Worm (Caenorhabditis elegans) whole organism, young adult: ENCODE data around the gene rgr-1.
A peak's percentile ranks its signal among the peaks of the same experiment; 100 is the strongest.

Experiments
- B0336.3 ChIP-seq: fragments of 200-800 bp; sonication (Bioruptor generic); IDR thresholded peaks from 2 replicates; pipeline ENCODE4 v1.3.6; 2022; ENCODE audit warnings: missing genetic modification characterization, missing compliant biosample characterization
- C17E4.6 ChIP-seq: fragments of 200-800 bp; sonication (Bioruptor generic); IDR thresholded peaks from 2 replicates; pipeline ENCODE4 v1.3.6; 2022; ENCODE audit warnings: missing genetic modification reagents, missing genetic modification characterization, missing compliant biosample characterization
- D2030.7 ChIP-seq: fragments of 200-800 bp; sonication (Bioruptor generic); IDR thresholded peaks from 2 replicates; pipeline ENCODE4 v1.3.6; 2022; ENCODE audit warnings: missing genetic modification reagents, missing genetic modification characterization, missing compliant biosample characterization
- F33H1.4 ChIP-seq: fragments of 200-800 bp; sonication (Bioruptor generic); IDR thresholded peaks from 2 replicates; pipeline ENCODE4 v1.3.6; 2022; ENCODE audit warnings: missing genetic modification reagents, missing genetic modification characterization, missing compliant biosample characterization
- F52B5.7 ChIP-seq: sonication (generic microtip); optimal IDR thresholded peaks from 2 replicates; lab custom pipeline; 2016; ENCODE audit warnings: mild to moderate bottlenecking, missing genetic modification characterization, missing compliant biosample characterization
- Y67H2A.10 ChIP-seq: fragments of 200-800 bp; sonication (Bioruptor generic); conservative IDR thresholded peaks from 2 replicates; pipeline ENCODE4 v1.3.6; 2022; ENCODE audit warnings: missing genetic modification reagents, missing genetic modification characterization, missing compliant biosample characterization
- Y79H2A.3 ChIP-seq: fragments of 200-800 bp; sonication (Bioruptor generic); conservative IDR thresholded peaks from 2 replicates; pipeline ENCODE4 v1.3.6; 2022; ENCODE audit warnings: missing genetic modification reagents, missing genetic modification characterization, missing compliant biosample characterization
- ama-1 ChIP-seq, 3 experiments: fragments of 150-350 bp in 1 of 3; sonication (generic microtip) in 2 of 3; optimal IDR thresholded peaks; 2 replicates each; lab custom pipeline; 2014 to 2018; ENCODE audit warnings: missing biosample characterization in 2 of 3, missing genetic modification characterization in 2 of 3, missing genetic modification reagents in 2 of 3
- atf-7 ChIP-seq: sonication (generic microtip); optimal IDR thresholded peaks from 2 replicates; lab custom pipeline; 2017; ENCODE audit warnings: mild to moderate bottlenecking, missing genetic modification characterization, missing compliant biosample characterization
- attf-5 ChIP-seq: fragments of 200-800 bp; sonication (Bioruptor generic); optimal IDR thresholded peaks from 2 replicates; lab custom pipeline; 2018; ENCODE audit warnings: mild to moderate bottlenecking, missing genetic modification characterization, missing compliant biosample characterization
- attf-6 ChIP-seq: fragments of 200-800 bp; sonication (Bioruptor generic); IDR thresholded peaks from 2 replicates; pipeline ENCODE4 v1.3.6; 2022; ENCODE audit warnings: missing genetic modification reagents, missing genetic modification characterization, missing compliant biosample characterization
- cebp-1 ChIP-seq, 2 experiments: fragments of 200-800 bp in 1 of 2; sonication (Bioruptor generic) in 1 of 2; sonication (generic microtip) in 1 of 2; IDR thresholded peaks in 1 of 2; optimal IDR thresholded peaks in 1 of 2; 2 replicates each; pipeline versions ENCODE4 v1.3.6 to Lab custom; 2017 to 2022; ENCODE audit warnings: missing compliant biosample characterization in 2 of 2, missing genetic modification characterization in 2 of 2, mild to moderate bottlenecking in 1 of 2, missing genetic modification reagents in 1 of 2, moderate library complexity in 1 of 2
- ceh-58 ChIP-seq: fragments of 200-800 bp; sonication (Bioruptor generic); IDR thresholded peaks from 2 replicates; pipeline ENCODE4 v1.3.6; 2022; ENCODE audit warnings: missing genetic modification characterization, missing compliant biosample characterization
- ceh-79 ChIP-seq: sonication (generic microtip); optimal IDR thresholded peaks from 2 replicates; lab custom pipeline; 2017; ENCODE audit warnings: mild to moderate bottlenecking, missing genetic modification characterization, missing compliant biosample characterization
- die-1 ChIP-seq: sonication (generic microtip); optimal IDR thresholded peaks from 2 replicates; lab custom pipeline; 2016; ENCODE audit warnings: missing genotype, mild to moderate bottlenecking, missing genetic modification characterization, missing compliant biosample characterization
- ekl-4 ChIP-seq: fragments of 200-800 bp; sonication (Bioruptor generic); IDR thresholded peaks from 2 replicates; pipeline ENCODE4 v1.3.6; 2022; ENCODE audit warnings: missing genetic modification reagents, missing genetic modification characterization, missing compliant biosample characterization
- fkh-3 ChIP-seq: sonication (generic microtip); optimal IDR thresholded peaks from 2 replicates; lab custom pipeline; 2016; ENCODE audit warnings: mild to moderate bottlenecking, missing genetic modification characterization, missing compliant biosample characterization
- hmg-20 ChIP-seq: fragments of 200-800 bp; sonication (Bioruptor generic); IDR thresholded peaks from 2 replicates; pipeline ENCODE4 v1.3.6; 2022; ENCODE audit warnings: missing genetic modification reagents, missing genetic modification characterization, missing compliant biosample characterization
- hsf-1 ChIP-seq: fragments of 200-800 bp; sonication (Bioruptor generic); IDR thresholded peaks from 2 replicates; pipeline ENCODE4 v1.3.6; 2022; ENCODE audit warnings: missing genetic modification reagents, missing genetic modification characterization, missing compliant biosample characterization
- let-607 ChIP-seq, 2 experiments: fragments of 200-800 bp in 1 of 2; sonication (Bioruptor generic) in 1 of 2; sonication (generic microtip) in 1 of 2; optimal IDR thresholded peaks; 2 replicates each; lab custom pipeline; 2016 to 2018; ENCODE audit warnings: mild to moderate bottlenecking in 2 of 2, missing compliant biosample characterization in 2 of 2, missing genetic modification characterization in 2 of 2, moderate library complexity in 2 of 2, missing genotype in 1 of 2
- lin-26 ChIP-seq: fragments of 200-800 bp; sonication (Bioruptor generic); IDR thresholded peaks from 2 replicates; pipeline ENCODE4 v1.3.6; 2022; ENCODE audit warnings: missing genetic modification reagents, missing genetic modification characterization, missing compliant biosample characterization
- lsy-27 ChIP-seq: sonication (generic microtip); optimal IDR thresholded peaks from 2 replicates; lab custom pipeline; 2017; ENCODE audit warnings: missing genetic modification characterization, mild to moderate bottlenecking, missing compliant biosample characterization, antibody characterized with exemption, missing genotype, borderline replicate concordance; ENCODE audit not compliant: insufficient read depth
- madf-10 ChIP-seq: sonication (generic microtip); optimal IDR thresholded peaks from 2 replicates; lab custom pipeline; 2016; ENCODE audit warnings: mild to moderate bottlenecking, missing genetic modification characterization, missing compliant biosample characterization
- madf-3 ChIP-seq: fragments of 200-800 bp; sonication (Bioruptor generic); IDR thresholded peaks from 2 replicates; pipeline ENCODE4 v1.3.6; 2022; ENCODE audit warnings: missing genetic modification reagents, missing genetic modification characterization, missing compliant biosample characterization
- mcd-1 ChIP-seq: fragments of 200-800 bp; sonication (Bioruptor generic); IDR thresholded peaks from 2 replicates; pipeline ENCODE4 v1.3.6; 2022; ENCODE audit warnings: missing genetic modification reagents, missing genetic modification characterization, missing compliant biosample characterization
- nfyb-1 ChIP-seq: fragments of 200-800 bp; sonication (Bioruptor generic); IDR thresholded peaks from 2 replicates; pipeline ENCODE4 v1.3.6; 2022; ENCODE audit warnings: missing genetic modification reagents, missing genetic modification characterization, missing compliant biosample characterization
- nhr-120 ChIP-seq: fragments of 200-800 bp; sonication (Bioruptor generic); IDR thresholded peaks from 2 replicates; pipeline ENCODE4 v1.3.6; 2022; ENCODE audit warnings: missing genetic modification characterization, missing compliant biosample characterization
- nhr-80 ChIP-seq: sonication (generic microtip); optimal IDR thresholded peaks from 2 replicates; lab custom pipeline; 2016; ENCODE audit warnings: missing genetic modification characterization, missing compliant biosample characterization
- rcor-1 ChIP-seq: fragments of 200-800 bp; sonication (Bioruptor generic); IDR thresholded peaks from 2 replicates; pipeline ENCODE4 v1.3.6; 2022; ENCODE audit warnings: missing genetic modification reagents, missing genetic modification characterization, missing compliant biosample characterization
- repo-1 ChIP-seq: sonication (generic microtip); optimal IDR thresholded peaks from 2 replicates; lab custom pipeline; 2017; ENCODE audit warnings: mild to moderate bottlenecking, missing genetic modification characterization, missing compliant biosample characterization
- tlf-1 ChIP-seq: fragments of 200-800 bp; sonication (Bioruptor generic); optimal IDR thresholded peaks from 2 replicates; lab custom pipeline; 2018; ENCODE audit warnings: mild to moderate bottlenecking, missing genetic modification characterization, missing compliant biosample characterization
- unc-130 ChIP-seq: sonication (generic microtip); optimal IDR thresholded peaks from 2 replicates; lab custom pipeline; 2016; ENCODE audit warnings: missing genetic modification reagents, missing genetic modification characterization, missing compliant biosample characterization
- zfh-2 ChIP-seq: fragments of 200-800 bp; sonication (Bioruptor generic); conservative IDR thresholded peaks from 2 replicates; pipeline ENCODE4 v1.3.6; 2022; ENCODE audit warnings: missing genetic modification reagents, missing genetic modification characterization, missing compliant biosample characterization
- zim-3 ChIP-seq: sonication (generic microtip); optimal IDR thresholded peaks from 2 replicates; lab custom pipeline; 2017; ENCODE audit warnings: mild to moderate bottlenecking, missing genetic modification characterization, moderate library complexity, missing compliant biosample characterization
- ztf-18 ChIP-seq: sonication (generic microtip); optimal IDR thresholded peaks from 2 replicates; lab custom pipeline; 2016; ENCODE audit warnings: missing genotype, mild to moderate bottlenecking, missing genetic modification characterization, missing compliant biosample characterization
- ztf-22 ChIP-seq: fragments of 200-800 bp; sonication (Bioruptor generic); optimal IDR thresholded peaks from 2 replicates; lab custom pipeline; 2018; ENCODE audit warnings: mild to moderate bottlenecking, missing genetic modification characterization, moderate library complexity, missing compliant biosample characterization
- ztf-6 ChIP-seq: fragments of 200-800 bp; sonication (Bioruptor generic); IDR thresholded peaks from 2 replicates; pipeline ENCODE4 v1.3.6; 2022; ENCODE audit warnings: missing genetic modification reagents, missing genetic modification characterization, missing compliant biosample characterization

rgr-1 gene

ce11 chrIII:9390924-9391323 lies 2.6 kb upstream of the rgr-1 start (continued):
- no peak for TF ChIP-seq lsy-27 (tag; lab: Kevin White, UChicago)
- TF ChIP-seq let-607 (tag; optimal IDR thresholded peaks at IDR 0.05; lab: Kevin White, UChicago): no peak
- no peak for TF ChIP-seq unc-130
- TF ChIP-seq ama-1 (optimal IDR thresholded peaks at IDR 0.05; lab: Kevin White, UChicago): no peak
- TF ChIP-seq ama-1 (GFP tag; optimal IDR thresholded peaks at IDR 0.05; lab: Kevin White, UChicago): no peak
- 0 out of 2 replicates have a peak, but pooled peaks have one; percentile 23 for TF ChIP-seq lin-26 (GFP tag; lab: Robert Waterston, UW)
- peak; percentile 48; the same call in 1 of the 2 replicates for TF ChIP-seq madf-3 (GFP tag; lab: Robert Waterston, UW)
- no peak for TF ChIP-seq ztf-6
- 0 out of 2 replicates have a peak, but pooled peaks have one; percentile 30 for TF ChIP-seq zfh-2 (GFP tag; lab: Robert Waterston, UW)
- TF ChIP-seq Y67H2A.10 (GFP tag; lab: Robert Waterston, UW): no peak
- no peak for TF ChIP-seq cebp-1 (GFP tag; IDR thresholded peaks at IDR 0.05; lab: Robert Waterston, UW)
- peak; percentile 30 for TF ChIP-seq cebp-1 (tag; optimal IDR thresholded peaks at IDR 0.05; lab: Kevin White, UChicago)
- TF ChIP-seq nfyb-1 (GFP tag; lab: Robert Waterston, UW): no peak
- TF ChIP-seq die-1 (tag; lab: Kevin White, UChicago): no peak
- TF ChIP-seq F52B5.7 (tag; lab: Kevin White, UChicago): no peak
- peak; percentile 73; the same call in 1 of the 2 replicates for TF ChIP-seq hsf-1 (GFP tag; lab: Robert Waterston, UW)
- TF ChIP-seq B0336.3 (GFP tag; lab: Robert Waterston, UW): peak; percentile 68
- TF ChIP-seq ekl-4: peak; percentile 62; the same call in 1 of the 2 replicates
- TF ChIP-seq atf-7: no peak
- TF ChIP-seq rcor-1 (GFP tag; lab: Robert Waterston, UW): 0 out of 2 replicates have a peak, but pooled peaks have one; percentile 7
- TF ChIP-seq ztf-22 (GFP tag; lab: Kevin White, UChicago): no peak
- peak; percentile 31; the same call in 1 of the 2 replicates for TF ChIP-seq D2030.7
- TF ChIP-seq Y79H2A.3: no peak; the same call in 1 of the 2 replicates
- peak; percentile 22 for TF ChIP-seq tlf-1 (GFP tag; lab: Kevin White, UChicago)
- peak; percentile 61 for TF ChIP-seq attf-6
- TF ChIP-seq nhr-120 (GFP tag; lab: Robert Waterston, UW): no peak
- TF ChIP-seq F33H1.4: 0 out of 2 replicates have a peak, but pooled peaks have one; percentile 13
- no peak for TF ChIP-seq madf-10 (tag; lab: Kevin White, UChicago)
- no peak for TF ChIP-seq ztf-18 (tag; lab: Kevin White, UChicago)
- no peak for TF ChIP-seq C17E4.6 (GFP tag; lab: Robert Waterston, UW)

ce11 chrIII:9401036-9401435 lies 7.5 kb downstream of the rgr-1 start, which contains the start of gene nlp-48:
nlp-48 (minus strand) TSS chrIII:9401136.
- no peak for TF ChIP-seq attf-5 (GFP tag; lab: Kevin White, UChicago)
- TF ChIP-seq nhr-80: no peak
- no peak for TF ChIP-seq ceh-79 (tag; lab: Kevin White, UChicago)
- TF ChIP-seq mcd-1: no peak
- no peak for TF ChIP-seq hmg-20 (GFP tag; lab: Robert Waterston, UW)
- TF ChIP-seq zim-3 (tag; lab: Kevin White, UChicago): no peak
- TF ChIP-seq fkh-3: no peak
- TF ChIP-seq ceh-58: no peak
- TF ChIP-seq repo-1 (tag; lab: Kevin White, UChicago): no peak
